Worm (Caenorhabditis elegans): ENCODE measurements around the gene twk-4.

DNA sequence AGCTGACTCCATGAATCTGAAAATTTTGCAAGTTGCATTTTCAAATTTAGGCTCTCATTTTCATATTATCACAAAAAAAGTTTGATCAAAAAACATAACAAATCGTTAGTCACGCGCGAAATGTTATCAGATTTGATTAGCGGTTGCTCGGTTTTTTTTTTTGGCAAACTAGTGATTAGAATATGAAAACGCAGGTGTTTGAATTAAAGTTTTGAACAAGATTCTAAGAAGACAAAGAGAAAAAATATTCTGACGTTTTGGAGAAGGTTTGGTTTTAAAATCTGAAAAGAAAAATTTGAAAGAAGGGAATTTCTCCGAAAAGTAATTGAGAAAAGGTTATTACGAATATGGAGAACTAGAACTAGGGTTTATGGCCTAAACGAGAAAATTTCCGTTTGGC is 49.7 kb downstream of the twk-4 start:
- no peak for TF ChIP-seq pqm-1 (tag; optimal IDR thresholded peaks at IDR 0.05)
- no peak for TF ChIP-seq nhr-11 (tag; optimal IDR thresholded peaks at IDR 0.05)
- TF ChIP-seq dmd-4 (tag; optimal IDR thresholded peaks at IDR 0.05; ENCODE audit: borderline replicate concordance) = no peak
- no peak for TF ChIP-seq pha-4 (tag; optimal IDR thresholded peaks at IDR 0.05)
- no peak for TF ChIP-seq unc-86 (tag; optimal IDR thresholded peaks at IDR 0.05)
- no peak for TF ChIP-seq ceh-18 (tag; optimal IDR thresholded peaks at IDR 0.05)
- no peak for TF ChIP-seq F13H6.1 (tag; optimal IDR thresholded peaks at IDR 0.05)
- TF ChIP-seq ceh-22 (tag; optimal IDR thresholded peaks at IDR 0.05) = no peak
- no peak for TF ChIP-seq zip-5 (tag; optimal IDR thresholded peaks at IDR 0.05)
- TF ChIP-seq ceh-48 (tag; optimal IDR thresholded peaks at IDR 0.05) = no peak
- TF ChIP-seq elt-2 (tag; optimal IDR thresholded peaks at IDR 0.05) = no peak
- no peak for TF ChIP-seq pag-3 (tag; optimal IDR thresholded peaks at IDR 0.05; ENCODE audit: borderline replicate concordance)
- no peak for TF ChIP-seq lim-6 (tag; optimal IDR thresholded peaks at IDR 0.05)

Data from whole organism, late embryonic.